Fruit fly (Drosophila melanogaster): ENCODE data around the gene CG11109.
A peak's percentile ranks its signal among the peaks of the same experiment; 100 is the strongest.

The CG11109 gene

DNA sequence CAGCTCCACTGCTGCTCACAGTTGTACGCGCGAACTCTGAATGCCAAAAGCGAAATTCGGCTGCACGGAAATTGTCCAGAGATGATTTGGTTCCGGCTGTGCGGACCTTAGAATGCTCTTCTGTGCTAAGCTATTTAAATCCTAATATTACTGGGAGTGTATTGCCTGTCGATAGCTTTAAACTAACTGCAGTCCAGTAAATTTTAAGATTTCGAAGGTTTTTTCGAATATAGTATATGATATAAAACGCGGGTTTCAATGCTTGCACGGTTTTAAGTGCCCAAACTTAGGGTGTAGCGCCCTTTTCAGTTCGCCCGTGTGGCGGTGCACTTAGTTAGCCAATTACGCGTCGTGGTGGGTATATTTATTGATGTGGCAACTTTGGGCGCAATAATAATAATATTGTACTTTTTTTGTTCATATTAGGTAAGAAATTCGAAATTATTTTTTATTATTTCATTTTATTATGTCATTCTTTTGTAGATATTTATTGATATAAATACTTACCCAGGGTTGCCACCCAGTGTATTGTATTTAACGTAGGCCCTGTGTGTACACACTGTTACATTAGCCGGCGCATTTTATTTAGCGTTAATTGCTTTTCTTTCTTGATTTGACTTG is 6.8 kb downstream of the CG11109 start, which contains the start of the genes Chro and Ssl1 (continued):
- TF ChIP-seq jing (GFP tag; optimal IDR thresholded peaks at IDR 0.05): peak; percentile 100
- peak; percentile 98 for TF ChIP-seq sug (tag; optimal IDR thresholded peaks at IDR 0.05)
- TF ChIP-seq CG18619 (GFP tag; optimal IDR thresholded peaks at IDR 0.05): peak; percentile 100
- TF ChIP-seq Kr (GFP tag; optimal IDR thresholded peaks at IDR 0.05): peak; percentile 95
- TF ChIP-seq CG17361 (GFP tag; IDR thresholded peaks at IDR 0.05): peak; percentile 100
- TF ChIP-seq CG34422 (GFP tag; IDR thresholded peaks at IDR 0.05): peak; percentile 100
- peak; percentile 100 for TF ChIP-seq CG8765 (GFP tag; IDR thresholded peaks at IDR 0.05)
- peak; percentile 91 for TF ChIP-seq CG9797 (GFP tag; optimal IDR thresholded peaks at IDR 0.05)
- peak; percentile 100 for TF ChIP-seq Atf3 (GFP tag; optimal IDR thresholded peaks at IDR 0.05)
- peak; percentile 99 for TF ChIP-seq hkb (optimal IDR thresholded peaks at IDR 0.05)
- TF ChIP-seq hkb (GFP tag; IDR thresholded peaks at IDR 0.05): peak; percentile 100
- TF ChIP-seq yki (optimal IDR thresholded peaks at IDR 0.05): peak; percentile 40
- TF ChIP-seq crp (GFP tag; optimal IDR thresholded peaks at IDR 0.05): peak; percentile 60 to 83
- TF ChIP-seq CG5180 (GFP tag; optimal IDR thresholded peaks at IDR 0.05): peak; percentile 94
- TF ChIP-seq peb (GFP tag; IDR thresholded peaks at IDR 0.05): peak; percentile 100
- TF ChIP-seq Hr78 (GFP tag; optimal IDR thresholded peaks at IDR 0.05): peak in 1 of 2 experiments; percentile 96
- TF ChIP-seq Taf1 (GFP tag; IDR thresholded peaks at IDR 0.05): peak; percentile 99
- peak; percentile 100 for TF ChIP-seq oc (tag; optimal IDR thresholded peaks at IDR 0.05)
- peak; percentile 100 for TF ChIP-seq ind (GFP tag; optimal IDR thresholded peaks at IDR 0.05)
- TF ChIP-seq D19A (tag; optimal IDR thresholded peaks at IDR 0.05): peak; percentile 99
- peak; percentile 100 for TF ChIP-seq run (tag; optimal IDR thresholded peaks at IDR 0.05)
- peak; percentile 100 for TF ChIP-seq CG18764 (GFP tag; optimal IDR thresholded peaks at IDR 0.05)
- peak; percentile 94 for TF ChIP-seq CG18011 (GFP tag; optimal IDR thresholded peaks at IDR 0.05)
- TF ChIP-seq Dip2 (GFP tag; IDR thresholded peaks at IDR 0.05): peak; percentile 84
- TF ChIP-seq Atf6 (GFP tag; IDR thresholded peaks at IDR 0.05): peak; percentile 100
- peak; percentile 100 for TF ChIP-seq tap (tag; optimal IDR thresholded peaks at IDR 0.05)
- TF ChIP-seq CG13894 (tag; optimal IDR thresholded peaks at IDR 0.05): peak; percentile 99
- peak; percentile 100 for TF ChIP-seq NK7.1 (GFP tag; optimal IDR thresholded peaks at IDR 0.05)
- TF ChIP-seq dmrt99B (tag; optimal IDR thresholded peaks at IDR 0.05): peak; percentile 100
- TF ChIP-seq h (optimal IDR thresholded peaks at IDR 0.05): no peak
- TF ChIP-seq Hmr (GFP tag; optimal IDR thresholded peaks at IDR 0.05): peak; percentile 100
- TF ChIP-seq scrt (GFP tag; optimal IDR thresholded peaks at IDR 0.05): peak; percentile 99
- TF ChIP-seq tna (GFP tag; IDR thresholded peaks at IDR 0.05; ENCODE audit: partially characterized antibody): 0 out of 2 replicates have a peak, but pooled peaks have one; percentile 44
- TF ChIP-seq Lhr (GFP tag; optimal IDR thresholded peaks at IDR 0.05): peak; percentile 100
- no peak for TF ChIP-seq br (optimal IDR thresholded peaks at IDR 0.05)
- TF ChIP-seq nau (GFP tag; optimal IDR thresholded peaks at IDR 0.05): peak; percentile 100
- TF ChIP-seq sisA (GFP tag; IDR thresholded peaks at IDR 0.05): peak; percentile 100
- TF ChIP-seq pnt (GFP tag; optimal IDR thresholded peaks at IDR 0.05): peak; percentile 100
- TF ChIP-seq CG6765 (GFP tag; optimal IDR thresholded peaks at IDR 0.05): peak; percentile 99
- TF ChIP-seq CG10959 (GFP tag; IDR thresholded peaks at IDR 0.05): peak; percentile 100
- TF ChIP-seq CG16813 (GFP tag; IDR thresholded peaks at IDR 0.05; ENCODE audit: partially characterized antibody): peak; percentile 44; the same call in 1 of the 3 replicates
- peak; percentile 100 for TF ChIP-seq row (GFP tag; IDR thresholded peaks at IDR 0.05)
- peak; percentile 100 for TF ChIP-seq CG17328 (GFP tag; IDR thresholded peaks at IDR 0.05)
- TF ChIP-seq Ptx1 (GFP tag; IDR thresholded peaks at IDR 0.05): peak; percentile 100
- no peak for TF ChIP-seq pita (GFP tag; optimal IDR thresholded peaks at IDR 0.05)
- TF ChIP-seq CG7987 (GFP tag; optimal IDR thresholded peaks at IDR 0.05): peak; percentile 99

All from whole organism, embryonic.